Worm (Caenorhabditis elegans): ENCODE measurements around the gene W06G6.9.

W06G6.9 gene

DNA sequence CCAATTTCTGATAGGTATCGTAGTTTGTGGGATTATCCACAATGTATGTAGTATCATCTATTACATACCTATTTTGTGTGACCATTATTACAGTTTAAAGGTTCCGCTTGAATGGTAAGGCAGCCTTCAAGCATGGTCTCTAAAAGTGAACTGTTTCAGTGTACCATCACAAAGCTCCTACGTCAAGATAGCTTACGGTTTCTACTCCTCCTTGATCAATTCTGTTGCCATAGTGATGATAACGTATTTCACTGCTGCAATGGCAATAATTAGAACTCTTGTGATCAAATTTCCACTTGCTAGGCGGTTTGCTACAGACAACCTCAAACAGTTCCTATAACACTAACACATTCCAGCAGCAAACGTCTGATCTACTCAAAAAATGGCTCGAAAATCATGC is 37.1 kb upstream of the W06G6.9 start:
- TF ChIP-seq lin-35 (GFP tag; optimal IDR thresholded peaks at IDR 0.05) (no peak), nhr-85 (tag) (no peak), elt-2 (tag; optimal IDR thresholded peaks at IDR 0.05) (no peak), vab-15 (tag; optimal IDR thresholded peaks at IDR 0.05) (no peak), aha-1 (tag; optimal IDR thresholded peaks at IDR 0.05) (no peak), unc-86 (tag; optimal IDR thresholded peaks at IDR 0.05) (no peak), pqm-1 (tag; optimal IDR thresholded peaks at IDR 0.05) (no peak), nhr-11 (tag; optimal IDR thresholded peaks at IDR 0.05) (no peak), swsn-7 (tag; optimal IDR thresholded peaks at IDR 0.05) (no peak), tbx-2 (tag; optimal IDR thresholded peaks at IDR 0.05) (no peak), ama-1 (optimal IDR thresholded peaks at IDR 0.05) (no peak), C16A3.4 (tag; optimal IDR thresholded peaks at IDR 0.05) (no peak)

DNA sequence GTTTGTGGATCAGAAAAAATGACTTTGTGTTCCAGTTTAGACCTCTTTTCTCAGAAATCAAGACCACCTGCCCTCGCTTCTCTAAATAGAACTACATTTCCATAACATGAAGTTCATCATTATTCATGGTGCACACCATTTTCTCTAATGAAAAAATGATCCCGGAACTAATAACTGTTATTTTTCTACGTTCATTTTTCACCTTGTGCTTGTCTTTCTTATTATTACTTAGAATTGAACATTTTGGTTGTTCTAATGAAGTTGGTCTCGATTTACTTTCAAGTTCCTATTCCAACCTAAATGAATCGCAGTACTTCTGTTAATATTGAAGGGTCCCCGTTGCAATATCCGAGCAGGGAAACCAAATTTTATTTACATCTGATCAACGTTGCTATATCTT is 36.6 kb upstream of the W06G6.9 start, which contains the start of gene srw-36:
TSS of gene srw-36 (plus strand) at position 301 of the 400 bp plus-strand sequence.
- no peak for TF ChIP-seq nhr-85 (tag)
- TF ChIP-seq egl-27 (tag; optimal IDR thresholded peaks at IDR 0.05) = no peak
- no peak for TF ChIP-seq lsy-2 (tag; optimal IDR thresholded peaks at IDR 0.05)
- no peak for TF ChIP-seq lir-3 (tag; optimal IDR thresholded peaks at IDR 0.05; ENCODE audit: poor library complexity)
- TF ChIP-seq fos-1 (tag; optimal IDR thresholded peaks at IDR 0.05) = no peak
- TF ChIP-seq zip-4 (GFP tag; optimal IDR thresholded peaks at IDR 0.05) = no peak
- TF ChIP-seq snpc-4 (tag; optimal IDR thresholded peaks at IDR 0.05) = no peak
- TF ChIP-seq Y116A8C.19 (tag; optimal IDR thresholded peaks at IDR 0.05; ENCODE audit: borderline replicate concordance) = no peak
- no peak for TF ChIP-seq isw-1 (GFP tag; IDR thresholded peaks at IDR 0.05)
- no peak for TF ChIP-seq zag-1 (tag; optimal IDR thresholded peaks at IDR 0.05)
- no peak for TF ChIP-seq nhr-77 (tag; optimal IDR thresholded peaks at IDR 0.05)
- no peak for TF ChIP-seq dsc-1 (tag; optimal IDR thresholded peaks at IDR 0.05)
- no peak for TF ChIP-seq mef-2 (tag; optimal IDR thresholded peaks at IDR 0.05)

DNA sequence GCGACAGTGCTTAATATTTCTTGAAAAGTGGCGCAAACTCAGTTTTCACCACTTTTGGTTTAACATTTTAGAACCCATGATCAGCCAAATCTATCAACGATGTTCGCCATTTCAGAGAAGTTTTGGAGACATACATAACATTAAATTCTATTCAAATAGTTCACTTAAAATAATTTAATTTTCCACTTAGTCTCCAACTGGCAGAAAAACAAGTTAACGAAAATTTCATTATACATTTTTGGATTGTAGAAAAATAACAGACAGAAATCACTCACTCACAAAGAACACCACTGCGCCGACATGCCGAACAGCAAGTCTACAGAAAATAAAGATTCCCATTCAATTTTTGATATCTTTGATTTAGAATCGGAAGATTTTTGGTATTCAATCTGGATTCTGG is 33.7 kb upstream of the W06G6.9 start, which contains the start of gene srw-44:
TSS of gene srw-44 (plus strand) at position 301 of the 400 bp plus-strand sequence.
- TF ChIP-seq fkh-10 (GFP tag; optimal IDR thresholded peaks at IDR 0.05) = no peak
- no peak for TF ChIP-seq unc-62 (GFP tag; optimal IDR thresholded peaks at IDR 0.05)
- TF ChIP-seq unc-98 (GFP tag; IDR thresholded peaks at IDR 0.05) = no peak
- TF ChIP-seq snpc-4 (tag; optimal IDR thresholded peaks at IDR 0.05) = no peak
- no peak for TF ChIP-seq fos-1 (tag; optimal IDR thresholded peaks at IDR 0.05)
- TF ChIP-seq nhr-19 (GFP tag; conservative IDR thresholded peaks at IDR 0.05) = no peak
- no peak for TF ChIP-seq lin-35 (GFP tag; optimal IDR thresholded peaks at IDR 0.05)
- TF ChIP-seq elt-3 (tag; optimal IDR thresholded peaks at IDR 0.05) = no peak
- TF ChIP-seq nhr-28 (tag; optimal IDR thresholded peaks at IDR 0.05) = no peak
- no peak for TF ChIP-seq isw-1 (GFP tag; IDR thresholded peaks at IDR 0.05)
- no peak for TF ChIP-seq ceh-88 (GFP tag; IDR thresholded peaks at IDR 0.05)
- no peak for TF ChIP-seq unc-30 (tag; optimal IDR thresholded peaks at IDR 0.05)
- TF ChIP-seq alr-1 (tag; optimal IDR thresholded peaks at IDR 0.05; ENCODE audit: borderline replicate concordance) = no peak
- no peak for TF ChIP-seq nhr-90 (tag; optimal IDR thresholded peaks at IDR 0.05; ENCODE audit: poor library complexity)
- TF ChIP-seq ztf-4 (tag; optimal IDR thresholded peaks at IDR 0.05) = no peak

DNA sequence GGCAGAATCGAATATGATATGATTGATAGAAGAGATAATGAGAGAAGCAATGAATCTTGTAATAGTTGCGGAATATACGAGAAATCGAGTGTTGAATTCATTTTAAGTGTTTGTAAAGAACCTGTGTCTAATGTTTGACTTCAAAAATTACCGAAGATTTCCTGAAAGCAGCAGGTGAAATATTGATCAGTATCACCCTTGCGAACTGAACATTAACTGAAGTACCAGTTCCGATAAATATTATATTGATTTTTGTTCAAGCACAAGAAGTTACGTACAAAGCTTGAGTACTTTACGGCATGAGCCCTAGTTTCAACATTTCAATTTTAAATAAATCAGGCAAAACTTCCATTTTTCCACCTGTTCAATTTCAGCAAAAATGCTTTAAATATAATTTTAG is 33.0 kb upstream of the W06G6.9 start, which contains the start of gene srz-103:
TSS of gene srz-103 (minus strand) at position 101 of the 400 bp plus-strand sequence.
- TF ChIP-seq aly-2 (tag; optimal IDR thresholded peaks at IDR 0.05) (no peak), mep-1 (tag; optimal IDR thresholded peaks at IDR 0.05) (no peak)

DNA sequence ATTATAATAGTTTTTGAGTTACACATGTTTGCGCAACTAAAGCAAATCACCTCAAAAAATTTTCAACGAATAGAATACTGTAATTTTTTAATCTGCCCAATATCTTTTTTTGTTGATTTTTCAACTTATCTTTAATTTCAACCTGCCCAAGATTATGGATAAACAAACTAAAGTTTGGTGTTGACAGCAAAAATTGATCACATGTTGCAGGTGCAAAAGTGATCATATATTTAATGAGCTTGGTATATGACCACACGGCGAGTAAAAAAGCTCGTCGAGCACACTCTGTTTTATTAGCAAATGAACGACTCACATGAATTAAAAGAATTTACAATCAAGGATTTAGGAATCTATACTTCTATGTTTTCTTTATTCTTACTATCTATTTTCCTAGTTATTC is 29.3 kb upstream of the W06G6.9 start, which contains the start of gene srz-1:
TSS of gene srz-1 (plus strand) at position 301 of the 400 bp plus-strand sequence.
- no peak for TF ChIP-seq nhr-12 (tag; optimal IDR thresholded peaks at IDR 0.05)
- TF ChIP-seq hlh-17 (GFP tag; optimal IDR thresholded peaks at IDR 0.05; ENCODE audit: borderline replicate concordance) = no peak
- TF ChIP-seq nhr-71 (tag; optimal IDR thresholded peaks at IDR 0.05) = no peak
- TF ChIP-seq tbx-2 (tag; optimal IDR thresholded peaks at IDR 0.05) = no peak
- no peak for TF ChIP-seq lin-15B (tag; optimal IDR thresholded peaks at IDR 0.05)
- no peak for TF ChIP-seq mep-1 (tag; optimal IDR thresholded peaks at IDR 0.05)
- TF ChIP-seq lsy-2 (tag; optimal IDR thresholded peaks at IDR 0.05) = no peak
- TF ChIP-seq rnt-1 (tag; optimal IDR thresholded peaks at IDR 0.05) = no peak
- TF ChIP-seq snpc-4 (tag; optimal IDR thresholded peaks at IDR 0.05) = no peak
- no peak for TF ChIP-seq fos-1 (tag; optimal IDR thresholded peaks at IDR 0.05)
- TF ChIP-seq unc-130 (tag; optimal IDR thresholded peaks at IDR 0.05) = no peak
- TF ChIP-seq lin-35 (GFP tag; optimal IDR thresholded peaks at IDR 0.05) = no peak
- no peak for TF ChIP-seq hlh-4 (tag; optimal IDR thresholded peaks at IDR 0.05)

Data from whole organism, L1 larva.